Fruit fly (Drosophila melanogaster) whole organism, embryonic: Measurements from ENCODE around the gene Dlip1.

Experiments
- Bteb2 ChIP-seq: fragments of 200-800 bp; sonication (Bioruptor generic); optimal IDR thresholded peaks from 2 replicates; lab custom pipeline; 2016; ENCODE audit warnings: missing biosample characterization, missing genetic modification characterization
- CG10147 ChIP-seq: fragments of 200-800 bp; sonication (Bioruptor generic); optimal IDR thresholded peaks from 2 replicates; lab custom pipeline; 2019; ENCODE audit warnings: missing biosample characterization, mild to moderate bottlenecking, missing genetic modification characterization, moderate library complexity
- CG11696 ChIP-seq: fragments of 200-800 bp; sonication (Bioruptor generic); IDR thresholded peaks from 2 replicates; pipeline ENCODE4 v1.3.6; 2022; ENCODE audit warnings: missing biosample characterization, missing genetic modification characterization
- CG12236 ChIP-seq: fragments of 200-800 bp; sonication (Bioruptor generic); optimal IDR thresholded peaks from 2 replicates; lab custom pipeline; 2016; ENCODE audit warnings: missing biosample characterization, missing genetic modification characterization
- CG12769 ChIP-seq: fragments of 200-800 bp; sonication (Bioruptor generic); optimal IDR thresholded peaks from 2 replicates; lab custom pipeline; 2019; ENCODE audit warnings: missing biosample characterization, mild to moderate bottlenecking, missing genetic modification characterization, moderate library complexity
- CG14014 ChIP-seq: fragments of 200-800 bp; sonication (Bioruptor generic); IDR thresholded peaks from 2 replicates; pipeline ENCODE4 v1.3.6; 2022; ENCODE audit warnings: missing biosample characterization, missing genetic modification characterization
- CG1529 ChIP-seq: fragments of 200-800 bp; sonication (Bioruptor generic); optimal IDR thresholded peaks from 3 replicates; lab custom pipeline; 2018; ENCODE audit warnings: missing biosample characterization, missing genetic modification characterization
- CG15479 ChIP-seq: fragments of 200-800 bp; sonication (Bioruptor generic); optimal IDR thresholded peaks from 3 replicates; lab custom pipeline; 2019; ENCODE audit warnings: missing biosample characterization, mild to moderate bottlenecking, missing genetic modification characterization, moderate library complexity
- CG17385 ChIP-seq: fragments of 200-800 bp; sonication (Bioruptor generic); optimal IDR thresholded peaks from 3 replicates; lab custom pipeline; 2018; ENCODE audit warnings: missing biosample characterization, mild to moderate bottlenecking, missing genetic modification characterization
- CG18619 ChIP-seq: fragments of 200-800 bp; sonication (Bioruptor generic); optimal IDR thresholded peaks from 3 replicates; lab custom pipeline; 2017; ENCODE audit warnings: missing biosample characterization, mild to moderate bottlenecking, missing genetic modification characterization
- CG2678 ChIP-seq: fragments of 200-800 bp; sonication (Bioruptor generic); optimal IDR thresholded peaks from 3 replicates; lab custom pipeline; 2019; ENCODE audit warnings: missing biosample characterization, mild to moderate bottlenecking, missing genetic modification characterization, moderate library complexity
- CG30020 ChIP-seq: fragments of 200-800 bp; optimal IDR thresholded peaks from 2 replicates; lab custom pipeline; 2019; ENCODE audit warnings: missing biosample characterization, mild to moderate bottlenecking, missing genetic modification characterization, moderate library complexity
- CG3281 ChIP-seq: fragments of 200-800 bp; sonication (Bioruptor generic); optimal IDR thresholded peaks from 3 replicates; lab custom pipeline; 2017; ENCODE audit warnings: missing biosample characterization, mild to moderate bottlenecking, missing genetic modification characterization
- CG43689 ChIP-seq: fragments of 200-800 bp; sonication (Bioruptor generic); IDR thresholded peaks from 2 replicates; pipeline ENCODE4 v1.3.6; 2022; ENCODE audit warnings: missing biosample characterization, missing genetic modification characterization
- CG6175 ChIP-seq: fragments of 200-800 bp; sonication (Bioruptor generic); IDR thresholded peaks from 3 replicates; pipeline ENCODE4 v1.3.6; 2022; ENCODE audit warnings: missing biosample characterization, missing genetic modification characterization
- CG6765 ChIP-seq: fragments of 200-800 bp; sonication (Bioruptor generic); optimal IDR thresholded peaks from 3 replicates; lab custom pipeline; 2017; ENCODE audit warnings: missing biosample characterization, mild to moderate bottlenecking, missing genetic modification characterization
- CG6791 ChIP-seq: fragments of 200-800 bp; sonication (Bioruptor generic); IDR thresholded peaks from 3 replicates; pipeline ENCODE4 v1.3.6; 2022; ENCODE audit warnings: missing biosample characterization, missing genetic modification characterization; ENCODE audit not compliant: partially characterized antibody
- CG6854 ChIP-seq: fragments of 200-800 bp; sonication (Bioruptor generic); optimal IDR thresholded peaks from 3 replicates; lab custom pipeline; 2017; ENCODE audit warnings: missing biosample characterization, mild to moderate bottlenecking, missing genetic modification characterization
- CG7745 ChIP-seq: fragments of 200-800 bp; sonication (Bioruptor generic); optimal IDR thresholded peaks from 2 replicates; lab custom pipeline; 2018; ENCODE audit warnings: missing biosample characterization, mild to moderate bottlenecking, missing genetic modification characterization, moderate library complexity
- CG8089 ChIP-seq: fragments of 200-800 bp; sonication (Bioruptor generic); optimal IDR thresholded peaks from 3 replicates; lab custom pipeline; 2016; ENCODE audit warnings: missing biosample characterization, missing genetic modification characterization
- CG8359 ChIP-seq: fragments of 200-800 bp; sonication (Bioruptor generic); optimal IDR thresholded peaks from 2 replicates; lab custom pipeline; 2017; ENCODE audit warnings: missing biosample characterization, mild to moderate bottlenecking, missing genetic modification characterization, borderline replicate concordance
- CG9437 ChIP-seq: fragments of 200-800 bp; sonication (Bioruptor generic); optimal IDR thresholded peaks from 2 replicates; lab custom pipeline; 2018; ENCODE audit warnings: missing biosample characterization, mild to moderate bottlenecking, missing genetic modification characterization
- Dip3 ChIP-seq: fragments of 200-800 bp; sonication (Bioruptor generic); optimal IDR thresholded peaks from 3 replicates; lab custom pipeline; 2016; ENCODE audit warnings: missing biosample characterization, missing genetic modification characterization
- H15 ChIP-seq: fragments of 200-800 bp; sonication (Bioruptor generic); IDR thresholded peaks from 3 replicates; pipeline ENCODE4 v1.3.6; 2022; ENCODE audit warnings: missing biosample characterization, missing genetic modification characterization
- HLH3B ChIP-seq: fragments of 200-800 bp; sonication (Bioruptor generic); IDR thresholded peaks from 2 replicates; pipeline ENCODE4 v1.3.6; 2022; ENCODE audit warnings: missing biosample characterization, missing genetic modification characterization
- HmgZ ChIP-seq: fragments of 200-800 bp; sonication (Bioruptor generic); optimal IDR thresholded peaks from 2 replicates; lab custom pipeline; 2018; ENCODE audit warnings: missing biosample characterization, mild to moderate bottlenecking, missing genetic modification characterization
- PHDP ChIP-seq: fragments of 200-800 bp; sonication (Bioruptor generic); optimal IDR thresholded peaks from 3 replicates; lab custom pipeline; 2018; ENCODE audit warnings: missing biosample characterization, mild to moderate bottlenecking, missing genetic modification characterization, moderate library complexity
- Rx ChIP-seq: fragments of 200-800 bp; sonication (Bioruptor generic); IDR thresholded peaks from 2 replicates; pipeline ENCODE4 v1.3.6; 2022; ENCODE audit warnings: missing biosample characterization, missing genetic modification characterization
- ara ChIP-seq: fragments of 200-800 bp; sonication (Bioruptor generic); IDR thresholded peaks from 2 replicates; pipeline ENCODE4 v1.3.6; 2022; ENCODE audit warnings: missing biosample characterization, missing genetic modification characterization
- ash1 ChIP-seq: fragments of 200-800 bp; sonication (Bioruptor generic); optimal IDR thresholded peaks from 2 replicates; lab custom pipeline; 2018; ENCODE audit warnings: missing biosample characterization, mild to moderate bottlenecking, missing genetic modification characterization
- cad ChIP-seq: fragments of >200 bp; optimal IDR thresholded peaks from 2 replicates; lab custom pipeline; 2017; ENCODE audit warnings: missing biosample characterization, missing genetic modification characterization
- dati ChIP-seq: fragments of 200-800 bp; sonication (Bioruptor generic); IDR thresholded peaks from 2 replicates; pipeline ENCODE4 v1.3.6; 2022; ENCODE audit warnings: missing biosample characterization, missing genetic modification characterization
- fu2 ChIP-seq: fragments of 200-800 bp; sonication (Bioruptor generic); optimal IDR thresholded peaks from 2 replicates; lab custom pipeline; 2016; ENCODE audit warnings: missing biosample characterization, missing genetic modification characterization
- gcm2 ChIP-seq: fragments of 200-800 bp; sonication (Bioruptor generic); optimal IDR thresholded peaks from 2 replicates; lab custom pipeline; 2016; ENCODE audit warnings: missing biosample characterization, missing genetic modification characterization
- gem ChIP-seq: fragments of 200-800 bp; sonication (Bioruptor generic); optimal IDR thresholded peaks from 2 replicates; lab custom pipeline; 2019; ENCODE audit warnings: missing biosample characterization, mild to moderate bottlenecking, missing genetic modification characterization, moderate library complexity
- grau ChIP-seq: fragments of 200-800 bp; optimal IDR thresholded peaks from 3 replicates; lab custom pipeline; 2019; ENCODE audit warnings: missing biosample characterization, mild to moderate bottlenecking, missing genetic modification characterization, moderate library complexity
- hkb ChIP-seq, 2 experiments: fragments of 200-800 bp in 1 of 2; fragments of >200 bp in 1 of 2; sonication (Bioruptor generic) in 1 of 2; IDR thresholded peaks in 1 of 2; optimal IDR thresholded peaks in 1 of 2; 2 replicates each; pipeline versions ENCODE4 v1.3.6 to Lab custom; 2017 to 2022; ENCODE audit warnings: missing biosample characterization in 1 of 2, missing genetic modification characterization in 1 of 2
- hth ChIP-seq: fragments of >200 bp; optimal IDR thresholded peaks from 2 replicates; lab custom pipeline; 2017; ENCODE audit warnings: inconsistent platforms
- lola ChIP-seq, 3 experiments: fragments of >200 bp in 2 of 3; fragments of 200-800 bp in 1 of 3; sonication (Bioruptor generic) in 1 of 3; optimal IDR thresholded peaks; 2 replicates each; lab custom pipeline; 2017 to 2019; ENCODE audit warnings: missing biosample characterization in 3 of 3, missing genetic modification characterization in 3 of 3, mild to moderate bottlenecking in 1 of 3, moderate library complexity in 1 of 3
- mam ChIP-seq: fragments of 200-800 bp; sonication (Bioruptor generic); optimal IDR thresholded peaks from 3 replicates; lab custom pipeline; 2016; ENCODE audit warnings: missing biosample characterization, missing genetic modification characterization
- odd ChIP-seq: fragments of 200-800 bp; sonication (Bioruptor generic); optimal IDR thresholded peaks from 2 replicates; lab custom pipeline; 2017; ENCODE audit warnings: missing biosample characterization, mild to moderate bottlenecking, missing genetic modification characterization
- p53 ChIP-seq: fragments of 200-800 bp; sonication (Bioruptor generic); optimal IDR thresholded peaks from 2 replicates; lab custom pipeline; 2016; ENCODE audit warnings: missing biosample characterization, missing genetic modification characterization
- phol ChIP-seq: fragments of 200-800 bp; sonication (Bioruptor generic); optimal IDR thresholded peaks from 3 replicates; lab custom pipeline; 2018; ENCODE audit warnings: missing biosample characterization, mild to moderate bottlenecking, missing genetic modification characterization, moderate library complexity
- ranshi ChIP-seq: fragments of 200-800 bp; sonication (Bioruptor generic); IDR thresholded peaks from 2 replicates; pipeline ENCODE4 v1.3.6; 2022; ENCODE audit warnings: missing biosample characterization, missing genetic modification characterization
- rib ChIP-seq: fragments of 200-800 bp; sonication (Bioruptor generic); IDR thresholded peaks from 2 replicates; pipeline ENCODE4 v1.3.6; 2022; ENCODE audit warnings: missing biosample characterization, missing genetic modification characterization
- sna ChIP-seq: fragments of 200-800 bp; sonication (Bioruptor generic); IDR thresholded peaks from 2 replicates; pipeline ENCODE4 v1.3.6; 2022; ENCODE audit warnings: missing biosample characterization, missing genetic modification characterization; ENCODE audit not compliant: partially characterized antibody
- sob ChIP-seq: fragments of 200-800 bp; sonication (Bioruptor generic); IDR thresholded peaks from 2 replicates; pipeline ENCODE4 v1.3.6; 2022; ENCODE audit warnings: missing biosample characterization, missing genetic modification characterization
- stc ChIP-seq: fragments of 200-800 bp; sonication (Bioruptor generic); IDR thresholded peaks from 2 replicates; pipeline ENCODE4 v1.3.6; 2022; ENCODE audit warnings: missing biosample characterization, missing genetic modification characterization
- trem ChIP-seq: fragments of 200-800 bp; optimal IDR thresholded peaks from 3 replicates; lab custom pipeline; 2019; ENCODE audit warnings: missing biosample characterization, mild to moderate bottlenecking, missing genetic modification characterization, moderate library complexity

Gene Dlip1

dm6 chrX:9119671-9120364, 38.6 kb upstream of the Dlip1 start (continued):
- TF ChIP-seq CG2678: peak; percentile 62
- TF ChIP-seq odd: no peak
- TF ChIP-seq CG11696 (GFP tag; lab: Robert Waterston, UW): no peak
- no peak for TF ChIP-seq rib (GFP tag; lab: Robert Waterston, UW)
- TF ChIP-seq CG6791 (GFP tag; lab: Robert Waterston, UW): no peak
- peak; percentile 29 for TF ChIP-seq grau (tag; lab: Kevin White, UChicago)
- no peak for TF ChIP-seq CG15479 (GFP tag; lab: Kevin White, UChicago)
- no peak for TF ChIP-seq ranshi (GFP tag; lab: Robert Waterston, UW)
- TF ChIP-seq sna (GFP tag; lab: Robert Waterston, UW): no peak
- peak; percentile 39 for TF ChIP-seq CG17385 (GFP tag; lab: Kevin White, UChicago)
- peak; percentile 6 for TF ChIP-seq PHDP (tag; lab: Kevin White, UChicago)
- TF ChIP-seq fu2 (GFP tag; lab: Kevin White, UChicago): no peak
- peak; percentile 5 for TF ChIP-seq CG18619
- TF ChIP-seq CG9437 (GFP tag; lab: Kevin White, UChicago): no peak
- no peak for TF ChIP-seq CG14014 (GFP tag; lab: Robert Waterston, UW)
- TF ChIP-seq phol (tag; lab: Kevin White, UChicago): peak; percentile 46
- no peak for TF ChIP-seq stc
- TF ChIP-seq lola (GFP tag; optimal IDR thresholded peaks at IDR 0.05; lab: Kevin White, UChicago): no peak
- no peak for TF ChIP-seq HLH3B
- TF ChIP-seq CG7745 (tag; lab: Kevin White, UChicago): no peak
- TF ChIP-seq ara (GFP tag; lab: Robert Waterston, UW): no peak
- no peak for TF ChIP-seq hkb (optimal IDR thresholded peaks at IDR 0.05; lab: Kevin White, UChicago)
- TF ChIP-seq hkb (GFP tag; IDR thresholded peaks at IDR 0.05; lab: Robert Waterston, UW): no peak
- no peak for TF ChIP-seq dati
- no peak for TF ChIP-seq p53 (GFP tag; lab: Kevin White, UChicago)
- no peak for TF ChIP-seq CG8359
- TF ChIP-seq CG10147 (GFP tag; lab: Kevin White, UChicago): peak; percentile 12
- peak; percentile 57 for TF ChIP-seq gem (tag; lab: Kevin White, UChicago)
- TF ChIP-seq sob (GFP tag; lab: Robert Waterston, UW): no peak
- TF ChIP-seq Rx: no peak
- no peak for TF ChIP-seq CG30020 (tag; lab: Kevin White, UChicago)
- TF ChIP-seq, all 482 proteins: peak for 85

- no peak for TF ChIP-seq ash1
- no peak for TF ChIP-seq CG1529 (GFP tag; lab: Kevin White, UChicago)
- peak; percentile 47 for TF ChIP-seq mam (GFP tag; lab: Kevin White, UChicago)
- TF ChIP-seq trem (tag; lab: Kevin White, UChicago): peak; percentile 1
- TF ChIP-seq hth (lab: Kevin White, UChicago): no peak
- TF ChIP-seq CG3281 (GFP tag; lab: Kevin White, UChicago): peak; percentile 55
- TF ChIP-seq cad (GFP tag; lab: Kevin White, UChicago): no peak
- no peak for TF ChIP-seq H15
- no peak for TF ChIP-seq CG43689
- TF ChIP-seq gcm2 (GFP tag; lab: Kevin White, UChicago): no peak
- TF ChIP-seq grau (tag; lab: Kevin White, UChicago): peak; percentile 56
- no peak for TF ChIP-seq CG8089
- peak; percentile 39 for TF ChIP-seq Bteb2 (GFP tag; lab: Kevin White, UChicago)
- TF ChIP-seq CG12236 (GFP tag; lab: Kevin White, UChicago): no peak
- TF ChIP-seq CG6175 (GFP tag; lab: Robert Waterston, UW): no peak
- TF ChIP-seq CG6765 (GFP tag; lab: Kevin White, UChicago): no peak
- TF ChIP-seq Dip3 (GFP tag; lab: Kevin White, UChicago): no peak
- TF ChIP-seq HmgZ (tag; lab: Kevin White, UChicago): no peak
- TF ChIP-seq CG6854 (GFP tag; lab: Kevin White, UChicago): peak; percentile 18
- no peak for TF ChIP-seq CG12769 (tag; lab: Kevin White, UChicago)
These were observed 37.3 kb upstream of the Dlip1 start for dm6 chrX:9120828-9121754.
